Worm (Caenorhabditis elegans) whole organism, early embryonic: Measurements from ENCODE around the gene clc-22.

Source experiments
- B0310.2 ChIP-seq: sonication (generic microtip); optimal IDR thresholded peaks from 2 replicates; lab custom pipeline; 2016; ENCODE audit warnings: mild to moderate bottlenecking, missing genetic modification characterization, missing compliant biosample characterization
- F13C5.2 ChIP-seq: sonication (generic microtip); optimal IDR thresholded peaks from 2 replicates; lab custom pipeline; 2017; ENCODE audit warnings: mild to moderate bottlenecking, missing genetic modification characterization, inconsistent platforms, missing compliant biosample characterization
- aly-1 ChIP-seq: sonication (generic microtip); optimal IDR thresholded peaks from 2 replicates; lab custom pipeline; 2016; ENCODE audit warnings: missing genetic modification characterization, missing compliant biosample characterization
- ama-1 ChIP-seq: fragments of 150-350 bp; optimal IDR thresholded peaks from 2 replicates; lab custom pipeline; 2014
- ceh-13 ChIP-seq: fragments of 200-800 bp; sonication (Bioruptor generic); optimal IDR thresholded peaks from 2 replicates; lab custom pipeline; 2018; ENCODE audit warnings: mild to moderate bottlenecking, missing genetic modification characterization, missing compliant biosample characterization
- ceh-36 ChIP-seq: sonication (generic microtip); optimal IDR thresholded peaks from 2 replicates; lab custom pipeline; 2016; ENCODE audit warnings: missing genetic modification characterization, inconsistent platforms, missing compliant biosample characterization
- ets-7 ChIP-seq: sonication (generic microtip); optimal IDR thresholded peaks from 2 replicates; lab custom pipeline; 2016; ENCODE audit warnings: missing genotype, missing genetic modification characterization, missing compliant biosample characterization
- flt-1 ChIP-seq: fragments of 200-800 bp; sonication (Bioruptor generic); IDR thresholded peaks from 2 replicates; pipeline ENCODE4 v1.3.6; 2022; ENCODE audit warnings: missing genetic modification characterization, missing compliant biosample characterization
- hmbx-1 ChIP-seq: sonication (generic microtip); optimal IDR thresholded peaks from 2 replicates; lab custom pipeline; 2016; ENCODE audit warnings: mild to moderate bottlenecking, missing genetic modification characterization, missing compliant biosample characterization
- hmg-4 ChIP-seq: fragments of 200-800 bp; sonication (Bioruptor generic); optimal IDR thresholded peaks from 2 replicates; lab custom pipeline; 2018; ENCODE audit warnings: mild to moderate bottlenecking, missing genetic modification characterization, missing compliant biosample characterization
- hnd-1 ChIP-seq: sonication (generic microtip); optimal IDR thresholded peaks from 2 replicates; lab custom pipeline; 2016; ENCODE audit warnings: missing genetic modification characterization, missing compliant biosample characterization
- pes-1 ChIP-seq: fragments of 200-800 bp; sonication (Bioruptor generic); IDR thresholded peaks from 2 replicates; pipeline ENCODE4 v1.3.6; 2022; ENCODE audit warnings: missing genetic modification reagents, missing genetic modification characterization, missing compliant biosample characterization
- scrt-1 ChIP-seq: fragments of 200-800 bp; sonication (Bioruptor generic); IDR thresholded peaks from 2 replicates; pipeline ENCODE4 v1.3.6; 2022; ENCODE audit warnings: missing genetic modification characterization, missing compliant biosample characterization
- sea-1 ChIP-seq: fragments of 200-800 bp; sonication (Bioruptor generic); conservative IDR thresholded peaks from 2 replicates; pipeline ENCODE4 v1.3.6; 2022; ENCODE audit warnings: missing genetic modification characterization, missing compliant biosample characterization
- tbx-11 ChIP-seq: fragments of 200-800 bp; sonication (Bioruptor generic); IDR thresholded peaks from 2 replicates; pipeline ENCODE4 v1.3.6; 2022; ENCODE audit warnings: missing genetic modification characterization, missing compliant biosample characterization
- tbx-37 ChIP-seq: fragments of 200-800 bp; sonication (Bioruptor generic); conservative IDR thresholded peaks from 2 replicates; pipeline ENCODE4 v1.3.6; 2022; ENCODE audit warnings: missing genetic modification reagents, missing genetic modification characterization, missing compliant biosample characterization
- tra-4 ChIP-seq: sonication (generic microtip); optimal IDR thresholded peaks from 2 replicates; lab custom pipeline; 2017; ENCODE audit warnings: missing genetic modification characterization, missing compliant biosample characterization

Gene clc-22

DNA sequence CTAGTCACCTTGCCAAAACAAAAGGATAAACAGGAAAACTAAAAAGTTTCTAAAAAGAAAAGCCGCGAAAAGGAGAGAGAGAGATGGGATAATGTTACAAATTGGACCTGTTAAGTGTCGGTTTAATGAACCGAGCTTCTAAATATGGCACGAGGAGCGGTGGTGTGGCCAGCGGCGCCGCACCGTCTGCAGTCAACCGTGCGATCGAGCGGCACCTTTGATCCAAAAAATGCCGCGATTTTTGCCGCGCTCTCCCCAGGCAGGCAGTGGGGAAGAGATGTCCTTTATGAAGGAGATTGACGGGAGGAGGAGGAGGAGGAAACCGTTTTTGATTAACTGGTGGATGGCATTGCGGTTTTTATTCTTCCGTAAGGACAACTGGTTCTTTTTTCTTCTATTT is 15.5 kb downstream of the clc-22 start:
- TF ChIP-seq hnd-1 (tag; lab: Kevin White, UChicago) (no peak), ceh-36 (tag; lab: Kevin White, UChicago) (no peak), B0310.2 (tag; lab: Kevin White, UChicago) (no peak), ets-7 (tag; lab: Kevin White, UChicago) (no peak), flt-1 (GFP tag; lab: Robert Waterston, UW) (no peak), ceh-13 (no peak), tbx-11 (no peak), hmg-4 (no peak), tbx-37 (no peak), ama-1 (lab: Kevin White, UChicago) (no peak), aly-1 (no peak), F13C5.2 (no peak), hmbx-1 (tag; lab: Kevin White, UChicago) (no peak), sea-1 (GFP tag; lab: Robert Waterston, UW) (no peak), tra-4 (no peak)

DNA sequence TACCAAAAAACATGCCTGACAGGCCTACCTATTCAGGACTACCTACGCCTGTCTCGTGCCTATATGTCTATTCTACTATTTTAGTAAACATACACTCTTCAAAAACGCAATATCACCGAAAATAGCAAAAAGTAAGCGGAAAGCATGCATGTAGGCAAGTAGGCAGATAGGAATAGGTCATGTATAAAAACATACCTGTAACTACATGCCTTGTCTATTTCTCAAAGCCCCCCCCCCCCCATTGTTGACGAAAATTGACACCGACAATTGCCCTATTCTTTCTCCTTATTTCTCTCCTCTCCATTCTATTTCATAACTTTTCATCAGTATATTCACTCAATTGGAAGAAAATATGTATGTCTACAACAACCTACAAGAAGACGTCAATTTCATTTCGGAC is 17.7 kb downstream of the clc-22 start:
- TF ChIP-seq flt-1 (GFP tag; lab: Robert Waterston, UW) (no peak), hmg-4 (no peak), ceh-36 (tag; lab: Kevin White, UChicago) (no peak), F13C5.2 (no peak), ets-7 (tag; lab: Kevin White, UChicago) (no peak)

DNA sequence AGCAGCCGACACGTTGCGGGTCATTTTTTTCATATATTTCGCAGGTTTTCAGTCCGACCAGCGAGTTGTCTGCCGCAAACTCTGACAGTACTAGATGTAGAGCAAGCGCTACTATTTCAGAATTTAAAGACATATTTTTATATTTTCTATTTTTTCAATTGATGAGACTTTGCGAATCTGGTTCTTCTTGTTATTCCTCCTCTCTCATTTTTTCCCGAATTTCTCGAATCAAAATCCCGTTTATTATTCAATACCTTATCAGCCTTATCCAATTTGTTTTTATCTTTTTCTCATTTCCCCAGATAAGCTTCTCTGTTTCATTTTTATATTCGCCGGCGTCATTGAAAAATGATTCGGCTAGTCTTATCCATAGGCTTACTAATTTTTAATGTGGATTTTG is 19.9 kb downstream of the clc-22 start, which contains the start of gene dos-2:
dos-2 (plus strand) TSS at position 301 of the 400 bp plus-strand sequence.
- no peak for TF ChIP-seq ama-1 (lab: Kevin White, UChicago)
- TF ChIP-seq tra-4 = no peak
- no peak for TF ChIP-seq ceh-13
- TF ChIP-seq tbx-11 = no peak
- TF ChIP-seq B0310.2 (tag; lab: Kevin White, UChicago) = no peak
- TF ChIP-seq ets-7 (tag; lab: Kevin White, UChicago) = no peak
- no peak for TF ChIP-seq tbx-37
- TF ChIP-seq aly-1 = no peak
- no peak for TF ChIP-seq hmbx-1 (tag; lab: Kevin White, UChicago)
- TF ChIP-seq pes-1 (GFP tag; lab: Robert Waterston, UW) = no peak
- no peak for TF ChIP-seq hmg-4
- no peak for TF ChIP-seq ceh-36 (tag; lab: Kevin White, UChicago)
- TF ChIP-seq flt-1 (GFP tag; lab: Robert Waterston, UW) = no peak
- no peak for TF ChIP-seq scrt-1 (GFP tag; lab: Robert Waterston, UW)
- no peak for TF ChIP-seq hnd-1 (tag; lab: Kevin White, UChicago)
- no peak for TF ChIP-seq F13C5.2
- TF ChIP-seq sea-1 (GFP tag; lab: Robert Waterston, UW) = no peak

ce11 chrII:3974953-3975352 is 20.9 kb downstream of the clc-22 start, which contains the start of gene cank-26:
cank-26 (minus strand) TSS chrII:3975065.
- TF ChIP-seq sea-1 (GFP tag; lab: Robert Waterston, UW) = no peak
- TF ChIP-seq ets-7 (tag; lab: Kevin White, UChicago) = no peak
- no peak for TF ChIP-seq hnd-1 (tag; lab: Kevin White, UChicago)
- no peak for TF ChIP-seq scrt-1 (GFP tag; lab: Robert Waterston, UW)
- no peak for TF ChIP-seq ama-1 (lab: Kevin White, UChicago)
- no peak for TF ChIP-seq pes-1 (GFP tag; lab: Robert Waterston, UW)
- no peak for TF ChIP-seq ceh-36 (tag; lab: Kevin White, UChicago)
- no peak for TF ChIP-seq B0310.2 (tag; lab: Kevin White, UChicago)
- TF ChIP-seq ceh-13 = no peak
- no peak for TF ChIP-seq tbx-37
- no peak for TF ChIP-seq tra-4
- no peak for TF ChIP-seq aly-1
- TF ChIP-seq hmg-4 = no peak
- no peak for TF ChIP-seq F13C5.2
- TF ChIP-seq flt-1 (GFP tag; lab: Robert Waterston, UW) = no peak
- TF ChIP-seq hmbx-1 (tag; lab: Kevin White, UChicago) = no peak
- no peak for TF ChIP-seq tbx-11

DNA sequence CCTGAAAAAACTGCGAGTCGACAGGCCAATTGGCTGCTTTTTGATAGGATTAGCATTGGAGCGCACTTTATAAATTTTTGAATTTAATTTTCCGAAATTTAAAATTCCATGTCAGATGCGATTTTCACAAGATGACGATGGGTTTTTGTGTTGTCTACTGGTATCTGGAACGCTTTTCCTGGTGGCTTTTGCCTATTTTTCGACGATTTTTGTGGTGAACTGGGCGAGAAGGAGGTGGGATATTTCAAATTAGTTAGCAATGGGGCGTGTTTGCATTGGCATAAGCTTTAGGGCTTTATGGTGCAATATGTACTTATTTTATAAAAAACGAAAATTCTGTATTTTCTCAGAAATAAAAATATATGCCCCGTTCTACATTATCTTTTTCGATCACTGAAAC is 23.7 kb downstream of the clc-22 start, which contains the start of gene K10G6.9:
K10G6.9 (plus strand) TSS at position 110 of the 400 bp plus-strand sequence.
- no peak for TF ChIP-seq hmbx-1 (tag; lab: Kevin White, UChicago)
- no peak for TF ChIP-seq ets-7 (tag; lab: Kevin White, UChicago)
- no peak for TF ChIP-seq hnd-1 (tag; lab: Kevin White, UChicago)
- no peak for TF ChIP-seq B0310.2 (tag; lab: Kevin White, UChicago)
- no peak for TF ChIP-seq tbx-11

DNA sequence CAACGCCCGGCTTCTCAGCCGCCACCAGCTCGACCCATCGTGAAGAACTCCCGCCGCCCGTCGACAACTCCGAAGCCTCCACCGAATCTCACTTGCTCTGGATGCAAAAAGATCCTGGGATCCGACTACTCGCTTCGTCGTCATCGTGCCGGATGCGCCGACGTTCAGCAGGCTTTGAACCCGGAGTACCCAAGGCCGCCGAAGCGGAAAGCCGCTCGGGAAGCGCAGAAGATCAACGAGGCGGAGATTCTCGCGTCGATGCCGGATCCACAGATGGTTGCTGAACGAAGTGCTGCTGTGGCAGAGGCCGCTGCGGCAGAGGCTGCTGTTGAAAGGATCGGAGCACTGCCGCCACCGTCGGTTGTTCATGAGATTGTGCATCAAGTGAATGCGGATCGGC is 27.1 kb downstream of the clc-22 start:
- TF ChIP-seq aly-1 = peak; percentile 41
- TF ChIP-seq ceh-36 (tag; lab: Kevin White, UChicago) = no peak
- no peak for TF ChIP-seq F13C5.2
- TF ChIP-seq tbx-37 = 0 out of 2 replicates have a peak, but pooled peaks have one; percentile 12
- TF ChIP-seq pes-1 (GFP tag; lab: Robert Waterston, UW) = no peak; the same call in 1 of the 2 replicates

- TF ChIP-seq pes-1 (GFP tag; lab: Robert Waterston, UW) = peak; percentile 39; the same call in 1 of the 2 replicates
- no peak for TF ChIP-seq ama-1 (lab: Kevin White, UChicago)
These were observed 27.8 kb downstream of the clc-22 start for ce11 chrII:3968070-3968469.

DNA sequence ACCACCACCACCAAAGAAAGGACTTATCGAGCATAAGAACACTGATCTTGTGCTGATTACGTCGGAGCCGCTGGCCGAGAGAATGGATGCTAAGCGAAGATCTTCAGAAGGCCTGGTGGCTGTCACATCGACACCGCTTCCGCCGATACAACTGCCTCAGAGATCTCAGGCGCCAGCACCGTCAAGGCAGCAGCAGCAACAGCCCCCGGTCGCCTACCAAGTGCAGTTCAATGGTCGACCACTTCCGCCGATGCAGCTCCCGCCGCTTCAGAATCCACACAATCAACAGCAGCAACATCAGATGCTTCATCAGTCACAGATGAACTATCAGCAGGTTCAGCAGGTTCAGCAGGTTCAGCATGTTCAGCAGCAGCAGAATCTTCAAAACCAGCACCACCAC is 28.8 kb downstream of the clc-22 start:
- TF ChIP-seq ets-7 (tag; lab: Kevin White, UChicago) = no peak
